Worm (Caenorhabditis elegans): ENCODE data around the gene emb-8.

DNA sequence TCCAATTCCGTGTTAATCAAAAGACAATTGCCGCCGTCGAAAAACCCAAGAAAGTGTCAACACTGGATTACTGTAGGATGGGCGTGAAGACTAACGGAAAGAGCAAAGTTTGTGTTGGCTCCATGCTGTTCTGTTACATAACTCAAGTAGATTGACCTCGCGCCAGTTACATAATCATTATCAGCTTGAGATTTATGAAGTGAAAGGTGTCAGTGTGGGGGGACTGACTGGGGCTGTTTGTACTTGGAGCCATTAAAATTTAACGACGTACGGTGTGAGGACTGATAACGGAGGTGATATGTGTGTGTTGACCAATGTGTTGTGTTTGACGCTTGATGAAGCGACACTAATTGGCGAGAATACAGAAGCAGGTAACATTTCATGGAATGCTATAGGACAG, 52.7 kb downstream of the emb-8 start:
- no peak for TF ChIP-seq ama-1 (optimal IDR thresholded peaks at IDR 0.05)
- no peak for TF ChIP-seq hmbx-1 (tag; optimal IDR thresholded peaks at IDR 0.05)
- no peak for TF ChIP-seq scrt-1 (GFP tag; IDR thresholded peaks at IDR 0.05)
- TF ChIP-seq hmg-4 (GFP tag; optimal IDR thresholded peaks at IDR 0.05): no peak
- no peak for TF ChIP-seq B0310.2 (tag; optimal IDR thresholded peaks at IDR 0.05)
- no peak for TF ChIP-seq ceh-13 (GFP tag; optimal IDR thresholded peaks at IDR 0.05)
- TF ChIP-seq tbx-37 (GFP tag; conservative IDR thresholded peaks at IDR 0.05): no peak
- TF ChIP-seq flt-1 (GFP tag; IDR thresholded peaks at IDR 0.05): no peak
- TF ChIP-seq hnd-1 (tag; optimal IDR thresholded peaks at IDR 0.05): no peak
- no peak for TF ChIP-seq pes-1 (GFP tag; IDR thresholded peaks at IDR 0.05)
- TF ChIP-seq ceh-36 (tag; optimal IDR thresholded peaks at IDR 0.05): no peak
- TF ChIP-seq tbx-11 (GFP tag; IDR thresholded peaks at IDR 0.05): no peak
- no peak for TF ChIP-seq ets-7 (tag; optimal IDR thresholded peaks at IDR 0.05)
- TF ChIP-seq F13C5.2 (tag; optimal IDR thresholded peaks at IDR 0.05): no peak

Data from whole organism, early embryonic.